Fruit fly (Drosophila melanogaster) whole organism, embryonic: ENCODE results near the gene Arl4.

Source experiments
- Abd-B ChIP-seq: fragments of 200-800 bp; sonication (Bioruptor generic); optimal IDR thresholded peaks from 2 replicates; lab custom pipeline; 2018; ENCODE audit warnings: missing biosample characterization, mild to moderate bottlenecking, missing genetic modification characterization, moderate library complexity
- Atf3 ChIP-seq: fragments of 200-800 bp; sonication (Bioruptor generic); optimal IDR thresholded peaks from 3 replicates; lab custom pipeline; 2016; ENCODE audit warnings: missing biosample characterization, missing genetic modification characterization
- B-H2 ChIP-seq: fragments of 200-800 bp; sonication (Bioruptor generic); optimal IDR thresholded peaks from 2 replicates; lab custom pipeline; 2018; ENCODE audit warnings: missing biosample characterization, mild to moderate bottlenecking, missing genetic modification characterization
- CG13296 ChIP-seq: fragments of 200-800 bp; sonication (Bioruptor generic); optimal IDR thresholded peaks from 3 replicates; lab custom pipeline; 2018; ENCODE audit warnings: missing biosample characterization, mild to moderate bottlenecking, missing genetic modification characterization
- CG13894 ChIP-seq: fragments of 200-800 bp; sonication (Bioruptor generic); optimal IDR thresholded peaks from 3 replicates; lab custom pipeline; 2018; ENCODE audit warnings: missing biosample characterization, mild to moderate bottlenecking, missing genetic modification characterization, moderate library complexity
- CG14050 ChIP-seq: fragments of 200-800 bp; sonication (Bioruptor generic); IDR thresholded peaks from 3 replicates; pipeline ENCODE4 v1.3.6; 2022; ENCODE audit warnings: missing biosample characterization, missing genetic modification characterization
- CG14860 ChIP-seq: fragments of 200-800 bp; sonication (Bioruptor generic); IDR thresholded peaks from 3 replicates; pipeline ENCODE4 v1.3.6; 2022; ENCODE audit warnings: missing biosample characterization, missing genetic modification characterization; ENCODE audit not compliant: partially characterized antibody
- CG1603 ChIP-seq: fragments of 200-800 bp; sonication (Bioruptor generic); optimal IDR thresholded peaks from 2 replicates; lab custom pipeline; 2019; ENCODE audit warnings: missing biosample characterization, mild to moderate bottlenecking, missing genetic modification characterization, moderate library complexity
- CG17568 ChIP-seq: fragments of 200-800 bp; sonication (Bioruptor generic); optimal IDR thresholded peaks from 2 replicates; lab custom pipeline; 2018; ENCODE audit warnings: missing biosample characterization, mild to moderate bottlenecking, missing genetic modification characterization, moderate library complexity
- CG17802 ChIP-seq: fragments of 200-800 bp; sonication (Bioruptor generic); optimal IDR thresholded peaks from 2 replicates; lab custom pipeline; 2018; ENCODE audit warnings: missing biosample characterization, mild to moderate bottlenecking, missing genetic modification characterization, moderate library complexity
- CG2199 ChIP-seq: fragments of 200-800 bp; sonication (Bioruptor generic); IDR thresholded peaks from 3 replicates; pipeline ENCODE4 v1.3.6; 2022; ENCODE audit warnings: missing biosample characterization, missing genetic modification characterization
- CG30431 ChIP-seq: fragments of 200-800 bp; sonication (Bioruptor generic); optimal IDR thresholded peaks from 2 replicates; lab custom pipeline; 2017; ENCODE audit warnings: missing biosample characterization, missing genetic modification characterization
- CG3163 ChIP-seq: fragments of 200-800 bp; sonication (Bioruptor generic); optimal IDR thresholded peaks from 3 replicates; lab custom pipeline; 2016; ENCODE audit warnings: missing biosample characterization, missing genetic modification characterization
- CG3407 ChIP-seq: fragments of 200-800 bp; sonication (Bioruptor generic); optimal IDR thresholded peaks from 2 replicates; lab custom pipeline; 2018; ENCODE audit warnings: missing biosample characterization, mild to moderate bottlenecking, missing genetic modification characterization
- CG34376 ChIP-seq: fragments of 200-800 bp; sonication (Bioruptor generic); optimal IDR thresholded peaks from 2 replicates; lab custom pipeline; 2018; ENCODE audit warnings: missing biosample characterization, mild to moderate bottlenecking, missing genetic modification characterization
- CG4328 ChIP-seq: fragments of 200-800 bp; sonication (Bioruptor generic); optimal IDR thresholded peaks from 3 replicates; lab custom pipeline; 2017; ENCODE audit warnings: missing biosample characterization, missing genetic modification reagents, missing genetic modification characterization
- CG6254 ChIP-seq: fragments of 200-800 bp; sonication (Bioruptor generic); optimal IDR thresholded peaks from 3 replicates; lab custom pipeline; 2017; ENCODE audit warnings: mild to moderate bottlenecking, missing biosample characterization, missing genetic modification reagents, missing genetic modification characterization
- CG8290 ChIP-seq, 3 experiments: fragments of 200-800 bp; sonication (Bioruptor generic); optimal IDR thresholded peaks; 2 replicates each; lab custom pipeline; 2016 to 2019; ENCODE audit warnings: missing biosample characterization in 3 of 3, missing genetic modification characterization in 3 of 3, mild to moderate bottlenecking in 2 of 3, moderate library complexity in 1 of 3
- Dref ChIP-seq: fragments of 200-800 bp; sonication (Bioruptor generic); IDR thresholded peaks from 2 replicates; pipeline ENCODE4 v1.3.6; 2022; ENCODE audit warnings: missing biosample characterization, missing genetic modification characterization
- MESR4 ChIP-seq: fragments of 200-800 bp; sonication (Bioruptor generic); optimal IDR thresholded peaks from 2 replicates; lab custom pipeline; 2018; ENCODE audit warnings: missing biosample characterization, mild to moderate bottlenecking, missing genetic modification characterization, moderate library complexity
- Nf-YB ChIP-seq: fragments of 200-800 bp; sonication (Bioruptor generic); optimal IDR thresholded peaks from 3 replicates; lab custom pipeline; 2019; ENCODE audit warnings: missing biosample characterization, mild to moderate bottlenecking, missing genetic modification characterization, moderate library complexity
- Pdp1 ChIP-seq, 2 experiments: fragments of 200-800 bp; sonication (Bioruptor generic); optimal IDR thresholded peaks; 3 replicates each; lab custom pipeline; 2016; ENCODE audit warnings: missing biosample characterization in 2 of 2, missing genetic modification characterization in 2 of 2, mild to moderate bottlenecking in 1 of 2, moderate library complexity in 1 of 2
- Side ChIP-seq: fragments of 200-800 bp; sonication (Bioruptor generic); optimal IDR thresholded peaks from 2 replicates; lab custom pipeline; 2016; ENCODE audit warnings: missing biosample characterization, missing genetic modification characterization
- Sox100B ChIP-seq: fragments of 200-800 bp; sonication (Bioruptor generic); optimal IDR thresholded peaks from 3 replicates; lab custom pipeline; 2018; ENCODE audit warnings: missing biosample characterization, mild to moderate bottlenecking, missing genetic modification characterization
- Taf1 ChIP-seq: fragments of 200-800 bp; sonication (Bioruptor generic); IDR thresholded peaks from 2 replicates; pipeline ENCODE4 v1.3.6; 2022; ENCODE audit warnings: missing biosample characterization, missing genetic modification characterization
- YL-1 ChIP-seq: fragments of 200-800 bp; sonication (Bioruptor generic); optimal IDR thresholded peaks from 3 replicates; lab custom pipeline; 2017; ENCODE audit warnings: missing biosample characterization, mild to moderate bottlenecking, missing genetic modification characterization
- ara ChIP-seq: fragments of 200-800 bp; sonication (Bioruptor generic); IDR thresholded peaks from 2 replicates; pipeline ENCODE4 v1.3.6; 2022; ENCODE audit warnings: missing biosample characterization, missing genetic modification characterization
- ash1 ChIP-seq: fragments of 200-800 bp; sonication (Bioruptor generic); optimal IDR thresholded peaks from 2 replicates; lab custom pipeline; 2018; ENCODE audit warnings: missing biosample characterization, mild to moderate bottlenecking, missing genetic modification characterization
- dati ChIP-seq: fragments of 200-800 bp; sonication (Bioruptor generic); IDR thresholded peaks from 2 replicates; pipeline ENCODE4 v1.3.6; 2022; ENCODE audit warnings: missing biosample characterization, missing genetic modification characterization
- eve ChIP-seq, 2 experiments: fragments of >200 bp; optimal IDR thresholded peaks; 2 replicates each; lab custom pipeline; 2017; ENCODE audit warnings: missing biosample characterization in 2 of 2, missing genetic modification characterization in 2 of 2
- odd ChIP-seq: fragments of 200-800 bp; sonication (Bioruptor generic); optimal IDR thresholded peaks from 2 replicates; lab custom pipeline; 2017; ENCODE audit warnings: missing biosample characterization, mild to moderate bottlenecking, missing genetic modification characterization
- pfk ChIP-seq: fragments of 200-800 bp; sonication (Bioruptor generic); optimal IDR thresholded peaks from 2 replicates; lab custom pipeline; 2018; ENCODE audit warnings: missing biosample characterization, mild to moderate bottlenecking, missing genetic modification characterization, moderate library complexity
- schlank ChIP-seq: fragments of 200-800 bp; sonication (Bioruptor generic); optimal IDR thresholded peaks from 2 replicates; lab custom pipeline; 2018; ENCODE audit warnings: missing biosample characterization, mild to moderate bottlenecking, missing genetic modification characterization
- sens ChIP-seq: fragments of 200-800 bp; sonication (Bioruptor generic); peaks from one replicate; lab custom pipeline; 2016; ENCODE audit warnings: missing biosample characterization, missing genetic modification characterization
- shn ChIP-seq: fragments of 200-800 bp; sonication (Bioruptor generic); optimal IDR thresholded peaks from 3 replicates; lab custom pipeline; 2016; ENCODE audit warnings: missing biosample characterization, missing genetic modification characterization
- sima ChIP-seq: fragments of 200-800 bp; sonication (Bioruptor generic); optimal IDR thresholded peaks from 2 replicates; lab custom pipeline; 2016; ENCODE audit warnings: missing biosample characterization, missing genetic modification characterization
- tap ChIP-seq: fragments of 200-800 bp; optimal IDR thresholded peaks from 3 replicates; lab custom pipeline; 2019; ENCODE audit warnings: missing biosample characterization, mild to moderate bottlenecking, missing genetic modification characterization, moderate library complexity
- unpg ChIP-seq: fragments of 200-800 bp; sonication (Bioruptor generic); optimal IDR thresholded peaks from 3 replicates; lab custom pipeline; 2018; ENCODE audit warnings: missing biosample characterization, mild to moderate bottlenecking, missing genetic modification characterization, moderate library complexity
- usp ChIP-seq: fragments of >200 bp; optimal IDR thresholded peaks from 2 replicates; lab custom pipeline; 2017; ENCODE audit warnings: missing biosample characterization, missing genetic modification characterization
- wek ChIP-seq: fragments of 200-800 bp; sonication (Bioruptor generic); optimal IDR thresholded peaks from 3 replicates; lab custom pipeline; 2018; ENCODE audit warnings: missing biosample characterization, mild to moderate bottlenecking, missing genetic modification characterization, moderate library complexity

Gene Arl4

DNA sequence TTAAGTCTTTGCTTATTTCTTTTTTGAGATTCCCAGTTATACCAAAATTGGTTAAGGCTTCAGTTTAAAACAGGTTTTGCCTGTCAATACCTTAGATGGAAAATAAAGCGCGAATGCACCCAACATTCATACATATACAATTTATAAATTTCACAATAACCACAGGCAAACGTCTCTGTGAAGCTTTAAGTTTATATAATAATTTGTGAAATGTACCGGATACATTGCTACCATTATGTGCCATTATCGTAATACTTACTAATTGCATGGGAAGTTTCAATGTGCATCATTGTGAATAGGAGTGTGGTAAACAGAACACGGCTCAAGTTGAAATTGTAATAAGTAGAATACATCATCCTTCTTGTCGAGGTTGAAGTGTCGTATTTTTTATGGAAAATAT lies 4.7 kb downstream of the Arl4 start:
- no peak for TF ChIP-seq CG3163 (GFP tag; lab: Kevin White, UChicago)
- TF ChIP-seq Dref = no peak
- no peak for TF ChIP-seq YL-1 (GFP tag; lab: Kevin White, UChicago)
- peak in 1 of 2 experiments; percentile 45 for TF ChIP-seq Pdp1 (GFP tag; optimal IDR thresholded peaks at IDR 0.05; lab: Kevin White, UChicago)
- TF ChIP-seq CG2199 (GFP tag; lab: Robert Waterston, UW) = peak; percentile 79; the same call in 2 of the 3 replicates
- TF ChIP-seq sens (GFP tag; lab: Kevin White, UChicago) = peak; percentile 65
- TF ChIP-seq CG17802 (tag; lab: Kevin White, UChicago) = peak; percentile 79
- TF ChIP-seq CG6254 (GFP tag; lab: Kevin White, UChicago) = no peak
- no peak for TF ChIP-seq Nf-YB

- TF ChIP-seq ara (GFP tag; lab: Robert Waterston, UW) (no peak), ash1 (GFP tag; lab: Kevin White, UChicago) (no peak), CG4328 (GFP tag; lab: Kevin White, UChicago) (peak; percentile 26), CG14050 (GFP tag; lab: Robert Waterston, UW) (no peak), Atf3 (GFP tag; lab: Kevin White, UChicago) (no peak), Taf1 (GFP tag; lab: Robert Waterston, UW) (no peak), CG17568 (peak; percentile 14), B-H2 (GFP tag; lab: Kevin White, UChicago) (peak; percentile 3), pfk (peak; percentile 25), Sox100B (GFP tag; lab: Kevin White, UChicago) (peak; percentile 26), CG3407 (peak; percentile 13), CG34376 (GFP tag; lab: Kevin White, UChicago) (peak; percentile 28), unpg (no peak), odd (GFP tag; lab: Kevin White, UChicago) (peak; percentile 30), eve (GFP tag; optimal IDR thresholded peaks at IDR 0.05; lab: Kevin White, UChicago) (peak in 1 of 2 experiments; percentile 70), MESR4 (GFP tag; lab: Kevin White, UChicago) (no peak), tap (tag; lab: Kevin White, UChicago) (no peak), CG13296 (GFP tag; lab: Kevin White, UChicago) (peak; percentile 25), schlank (peak; percentile 14), Side (GFP tag; lab: Kevin White, UChicago) (peak; percentile 17), CG13894 (tag; lab: Kevin White, UChicago) (peak; percentile 54), sima (GFP tag; lab: Kevin White, UChicago) (no peak), dati (GFP tag; lab: Robert Waterston, UW) (no peak), usp (GFP tag; lab: Kevin White, UChicago) (no peak), wek (GFP tag; lab: Kevin White, UChicago) (peak; percentile 49), CG1603 (tag; lab: Kevin White, UChicago) (peak; percentile 27), CG30431 (GFP tag; lab: Kevin White, UChicago) (no peak), CG8290 (GFP tag; optimal IDR thresholded peaks at IDR 0.05; lab: Kevin White, UChicago) (no peak), CG8290 (tag; optimal IDR thresholded peaks at IDR 0.05; lab: Kevin White, UChicago) (peak; percentile 23 to 41)
- TF ChIP-seq, all 482 proteins: peak for 16
Observed at dm6 chr4:167515-167914, 11.7 kb downstream of the Arl4 start.

DNA sequence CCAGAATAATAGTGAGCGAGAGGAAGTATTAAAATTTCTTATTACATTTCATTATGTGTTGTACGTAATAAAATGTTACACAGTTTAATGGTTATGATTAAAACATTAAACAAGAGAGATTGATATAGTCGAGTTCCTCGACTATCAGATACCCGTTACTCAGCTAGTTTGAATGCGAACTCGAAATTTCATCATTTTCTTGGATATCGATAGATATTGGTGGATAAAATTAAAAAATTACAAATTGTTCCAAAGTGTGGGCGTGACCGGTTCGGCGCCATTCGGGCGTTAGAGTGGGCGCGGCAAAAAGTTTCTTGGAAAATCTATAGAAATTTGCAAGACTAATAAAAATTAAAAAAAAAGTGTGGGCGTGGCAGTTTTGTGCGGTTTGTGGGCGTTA lies 14.0 kb downstream of the Arl4 start:
- TF ChIP-seq CG14860 (peak; percentile 51), shn (no peak), Abd-B (no peak)
